Fruit fly (Drosophila melanogaster): ENCODE measurements around the gene CG43897.

Gene CG43897

DNA sequence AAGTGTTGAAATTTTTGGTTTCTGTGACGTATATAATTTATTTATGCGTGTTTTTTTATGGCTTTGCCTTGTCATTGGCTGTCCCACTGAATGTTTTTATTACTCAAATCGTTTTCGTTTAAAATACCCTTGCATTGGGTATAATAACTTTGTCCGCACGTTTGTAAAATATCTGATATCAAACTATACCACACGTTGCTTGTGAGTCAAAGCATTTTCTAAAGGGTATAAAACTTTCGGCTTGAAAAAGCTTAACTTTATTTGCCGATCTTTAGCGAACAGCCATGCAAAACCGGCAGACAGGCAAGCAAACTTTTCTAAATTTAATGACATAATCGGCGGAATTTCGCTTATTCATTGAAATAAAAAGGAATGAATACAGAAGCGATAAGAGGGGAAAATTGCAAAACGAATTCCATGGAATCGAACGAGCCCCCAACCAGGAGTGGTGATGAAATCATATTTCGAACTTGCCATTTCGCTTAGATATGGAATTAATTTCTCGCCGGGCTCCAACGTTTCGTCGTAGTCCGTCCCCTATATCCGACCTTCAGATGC lies 33.9 kb downstream of the CG43897 start (continued):
- no peak for TF ChIP-seq Jra (GFP tag; optimal IDR thresholded peaks at IDR 0.05)
- no peak for TF ChIP-seq N (GFP tag; optimal IDR thresholded peaks at IDR 0.05)

DNA sequence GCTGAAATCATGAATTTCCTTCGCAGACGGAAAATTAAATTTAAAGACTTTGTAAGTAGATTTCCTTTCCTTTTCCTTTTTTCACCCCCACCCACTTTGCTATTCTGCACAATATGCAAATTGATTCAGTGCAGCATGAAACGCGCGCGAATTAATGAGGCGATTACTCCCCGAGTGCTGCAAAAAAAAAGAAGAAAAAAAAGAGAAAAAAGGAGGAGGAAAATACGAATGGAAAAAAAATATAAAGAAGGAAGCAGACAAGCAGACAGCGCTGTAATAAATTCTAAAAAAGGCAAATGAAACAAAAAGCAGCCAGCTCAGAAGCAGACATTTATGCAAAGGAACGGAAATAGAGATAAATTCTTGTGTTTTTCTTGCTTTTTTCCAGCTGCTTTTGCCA lies 35.1 kb downstream of the CG43897 start:
- TF ChIP-seq dmrt93B (GFP tag; optimal IDR thresholded peaks at IDR 0.05): no peak
- TF ChIP-seq N (GFP tag; optimal IDR thresholded peaks at IDR 0.05): no peak
- no peak for TF ChIP-seq dl (GFP tag; optimal IDR thresholded peaks at IDR 0.05; ENCODE audit: insufficient read depth in 1 of 2, partially characterized antibody in 2 of 2)
- TF ChIP-seq dsf (GFP tag; optimal IDR thresholded peaks at IDR 0.05; ENCODE audit: borderline replicate concordance): no peak
- TF ChIP-seq brk (GFP tag; optimal IDR thresholded peaks at IDR 0.05): no peak
- no peak for TF ChIP-seq GATAd (GFP tag; optimal IDR thresholded peaks at IDR 0.05)
- no peak for TF ChIP-seq Abd-B (GFP tag; optimal IDR thresholded peaks at IDR 0.05)
- TF ChIP-seq OdsH (GFP tag; optimal IDR thresholded peaks at IDR 0.05): no peak
- TF ChIP-seq lola (GFP tag; optimal IDR thresholded peaks at IDR 0.05): no peak
- no peak for TF ChIP-seq psq (GFP tag; optimal IDR thresholded peaks at IDR 0.05)
- no peak for TF ChIP-seq Vsx2 (GFP tag; optimal IDR thresholded peaks at IDR 0.05; ENCODE audit: partially characterized antibody)
- TF ChIP-seq HLH106 (tag; optimal IDR thresholded peaks at IDR 0.05): no peak
- TF ChIP-seq sv (GFP tag; optimal IDR thresholded peaks at IDR 0.05): no peak
- no peak for TF ChIP-seq pan (optimal IDR thresholded peaks at IDR 0.05)
- no peak for TF ChIP-seq Hnf4 (GFP tag; optimal IDR thresholded peaks at IDR 0.05)
- TF ChIP-seq Dif (GFP tag; optimal IDR thresholded peaks at IDR 0.05; ENCODE audit: partially characterized antibody): no peak
- no peak for TF ChIP-seq h (GFP tag; optimal IDR thresholded peaks at IDR 0.05)
- no peak for TF ChIP-seq jim (GFP tag; optimal IDR thresholded peaks at IDR 0.05)
- TF ChIP-seq sage (GFP tag; optimal IDR thresholded peaks at IDR 0.05): no peak

DNA sequence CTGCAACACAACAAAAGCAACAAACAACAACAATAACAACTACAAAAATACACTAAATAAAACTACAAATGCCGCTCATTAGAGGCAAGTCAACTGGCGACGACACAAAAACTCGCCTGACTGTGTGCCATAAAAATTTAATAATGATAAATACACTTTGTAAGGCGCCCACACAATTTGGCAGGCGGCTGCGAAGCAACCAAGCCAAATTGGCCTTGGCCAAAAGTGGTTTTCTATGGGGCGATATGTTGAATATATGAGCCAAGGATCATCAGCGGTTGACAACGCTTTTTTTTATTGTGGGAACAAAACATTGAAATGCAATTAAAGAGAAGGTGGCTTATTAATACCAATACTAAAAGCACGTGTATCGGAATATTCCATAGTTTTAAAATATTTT lies 36.5 kb downstream of the CG43897 start:
- TF ChIP-seq OdsH (GFP tag; optimal IDR thresholded peaks at IDR 0.05) (no peak), Myc (optimal IDR thresholded peaks at IDR 0.05) (no peak), HLH106 (tag; optimal IDR thresholded peaks at IDR 0.05) (no peak), CG32264 (GFP tag; optimal IDR thresholded peaks at IDR 0.05) (no peak), Abd-B (GFP tag; optimal IDR thresholded peaks at IDR 0.05) (no peak), Vsx2 (GFP tag; optimal IDR thresholded peaks at IDR 0.05; ENCODE audit: partially characterized antibody) (no peak), rgr (GFP tag; optimal IDR thresholded peaks at IDR 0.05) (no peak), dsf (GFP tag; optimal IDR thresholded peaks at IDR 0.05; ENCODE audit: borderline replicate concordance) (no peak)

DNA sequence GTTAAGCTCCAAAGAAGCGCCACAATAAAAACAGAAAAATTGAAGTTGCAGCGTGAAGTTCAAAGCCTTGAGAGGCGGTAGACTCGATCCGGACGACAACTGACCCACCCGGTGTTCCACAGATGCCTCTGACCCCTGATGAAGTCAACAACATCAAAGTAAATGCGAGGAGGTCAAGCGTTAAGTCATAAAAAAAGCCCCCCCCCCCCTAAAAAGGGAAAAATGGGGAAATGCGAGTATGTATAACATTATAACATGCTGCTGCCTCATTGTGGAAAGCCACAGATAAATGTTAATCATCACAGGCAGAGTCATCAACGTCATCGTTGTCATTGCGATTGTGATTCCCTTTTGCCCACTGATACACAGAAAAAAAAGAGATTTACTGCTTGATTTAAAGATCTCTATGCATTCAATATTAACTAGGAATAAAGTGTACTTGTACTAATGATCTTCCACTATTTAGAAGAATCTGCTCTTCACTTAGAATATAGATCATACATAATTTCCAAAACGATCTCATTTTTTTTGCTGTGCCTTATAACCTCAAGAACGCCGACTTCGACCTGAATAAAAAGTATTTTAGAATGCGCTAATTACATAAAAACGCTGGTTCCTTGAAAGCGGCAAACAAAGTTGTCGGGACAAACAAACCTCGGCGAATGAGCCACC lies 37.5 kb downstream of the CG43897 start:
- TF ChIP-seq Vsx2 (GFP tag; optimal IDR thresholded peaks at IDR 0.05; ENCODE audit: partially characterized antibody): no peak
- TF ChIP-seq HLH106 (tag; optimal IDR thresholded peaks at IDR 0.05): no peak
- TF ChIP-seq CG32264 (GFP tag; optimal IDR thresholded peaks at IDR 0.05): no peak
- no peak for TF ChIP-seq Hnf4 (GFP tag; optimal IDR thresholded peaks at IDR 0.05)

DNA sequence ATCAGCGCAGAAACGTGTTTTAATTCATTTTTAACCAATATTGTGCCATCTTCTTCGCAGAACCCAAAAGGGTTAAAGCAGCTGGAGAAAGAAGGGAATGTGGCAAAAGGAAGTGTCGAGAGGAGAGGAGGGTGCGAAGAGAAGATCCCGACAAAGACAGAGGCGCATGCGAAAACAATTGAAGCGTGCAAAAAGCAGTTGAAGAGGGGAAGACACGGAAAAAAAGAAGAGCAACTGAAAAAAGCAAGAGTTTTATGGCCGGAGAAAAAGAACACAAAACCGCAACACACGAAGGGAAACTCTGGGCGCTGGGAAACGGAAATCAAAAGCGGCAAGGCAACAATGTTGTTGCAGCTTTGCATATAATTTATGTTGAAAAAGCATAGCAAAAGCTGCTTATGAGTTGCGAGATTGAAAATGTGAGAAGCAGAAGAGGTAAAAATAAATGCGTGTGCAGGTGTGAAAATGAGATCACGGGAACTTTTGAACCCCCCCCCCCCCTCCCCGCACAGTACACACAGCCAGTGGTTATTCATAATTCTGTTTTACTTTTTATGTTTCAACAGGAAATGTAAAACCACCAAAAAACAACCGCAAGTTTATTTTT lies 39.6 kb downstream of the CG43897 start:
- no peak for TF ChIP-seq lola (GFP tag; optimal IDR thresholded peaks at IDR 0.05)
- no peak for TF ChIP-seq rgr (GFP tag; optimal IDR thresholded peaks at IDR 0.05)
- no peak for TF ChIP-seq Rel (GFP tag; optimal IDR thresholded peaks at IDR 0.05)
- TF ChIP-seq Rel (tag; optimal IDR thresholded peaks at IDR 0.05): no peak
- peak; percentile 28 for TF ChIP-seq Vsx2 (GFP tag; optimal IDR thresholded peaks at IDR 0.05; ENCODE audit: partially characterized antibody)
- no peak for TF ChIP-seq Hr78 (GFP tag; optimal IDR thresholded peaks at IDR 0.05)
- TF ChIP-seq h (GFP tag; optimal IDR thresholded peaks at IDR 0.05): no peak
- no peak for TF ChIP-seq Sp1 (GFP tag; optimal IDR thresholded peaks at IDR 0.05)
- peak; percentile 88 for TF ChIP-seq psq (GFP tag; optimal IDR thresholded peaks at IDR 0.05)
- no peak for TF ChIP-seq Dif (GFP tag; optimal IDR thresholded peaks at IDR 0.05; ENCODE audit: partially characterized antibody)
- peak; percentile 1 for TF ChIP-seq HLH106 (tag; optimal IDR thresholded peaks at IDR 0.05)
- TF ChIP-seq dl (GFP tag; optimal IDR thresholded peaks at IDR 0.05; ENCODE audit: insufficient read depth in 1 of 2, partially characterized antibody in 2 of 2): no peak
- no peak for TF ChIP-seq dmrt93B (GFP tag; optimal IDR thresholded peaks at IDR 0.05)
- TF ChIP-seq CrebA (GFP tag; optimal IDR thresholded peaks at IDR 0.05; ENCODE audit: borderline replicate concordance): no peak
- peak; percentile 92 for TF ChIP-seq Dfd (GFP tag; optimal IDR thresholded peaks at IDR 0.05)
- TF ChIP-seq br (GFP tag; optimal IDR thresholded peaks at IDR 0.05): no peak
